Worm (Caenorhabditis elegans): ENCODE measurements around the gene str-233.

DNA sequence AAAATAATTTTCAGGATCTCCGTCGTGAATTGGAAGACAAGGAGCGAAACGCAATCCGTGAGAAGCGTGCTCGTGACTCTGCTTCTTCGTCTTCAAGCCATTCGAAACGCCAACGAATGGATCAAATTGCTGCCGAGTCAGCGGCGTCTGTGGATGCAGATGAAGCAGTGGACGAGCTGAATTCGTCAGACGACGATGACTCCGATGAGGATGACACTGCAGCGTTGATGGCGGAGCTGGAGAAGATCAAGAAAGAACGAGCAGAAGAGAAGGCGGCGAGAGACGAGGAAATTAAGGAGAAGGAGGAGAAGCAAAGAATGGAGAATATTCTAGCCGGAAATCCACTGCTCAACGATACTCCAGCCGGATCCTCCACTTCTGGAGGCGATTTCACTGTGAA lies 14.1 kb upstream of the str-233 start:
- TF ChIP-seq ZK546.5 (tag; optimal IDR thresholded peaks at IDR 0.05): no peak
- TF ChIP-seq lin-15B (tag; optimal IDR thresholded peaks at IDR 0.05): no peak
- TF ChIP-seq mdl-1 (tag; optimal IDR thresholded peaks at IDR 0.05): no peak
- TF ChIP-seq tag-97 (GFP tag; IDR thresholded peaks at IDR 0.05): no peak
- TF ChIP-seq nhr-76 (tag; optimal IDR thresholded peaks at IDR 0.05): no peak
- TF ChIP-seq egl-27 (tag; optimal IDR thresholded peaks at IDR 0.05): no peak

Measured in whole organism, L4 larva.